Fruit fly (Drosophila melanogaster) whole organism, embryonic: ENCODE results near the gene Mbs.

ENCODE experiments used
- CG10366 ChIP-seq: fragments of 200-800 bp; sonication (Bioruptor generic); IDR thresholded peaks from 2 replicates; pipeline ENCODE4 v1.3.6; 2022; ENCODE audit warnings: missing biosample characterization, missing genetic modification characterization
- CG12155 ChIP-seq: fragments of 200-800 bp; sonication (Bioruptor generic); optimal IDR thresholded peaks from 3 replicates; lab custom pipeline; 2016; ENCODE audit warnings: missing biosample characterization, missing genetic modification characterization
- CG12299 ChIP-seq: fragments of 200-800 bp; sonication (Bioruptor generic); optimal IDR thresholded peaks from 2 replicates; lab custom pipeline; 2018; ENCODE audit warnings: missing biosample characterization, mild to moderate bottlenecking, missing genetic modification characterization
- CG1529 ChIP-seq: fragments of 200-800 bp; sonication (Bioruptor generic); optimal IDR thresholded peaks from 3 replicates; lab custom pipeline; 2018; ENCODE audit warnings: missing biosample characterization, missing genetic modification characterization
- CG15514 ChIP-seq: fragments of 200-800 bp; sonication (Bioruptor generic); optimal IDR thresholded peaks from 3 replicates; lab custom pipeline; 2017; ENCODE audit warnings: missing biosample characterization, missing genetic modification characterization, mild to moderate bottlenecking, moderate library complexity, missing genetic modification reagents
- CG17359 ChIP-seq: fragments of 200-800 bp; sonication (Bioruptor generic); optimal IDR thresholded peaks from 3 replicates; lab custom pipeline; 2018; ENCODE audit warnings: missing biosample characterization, mild to moderate bottlenecking, missing genetic modification characterization, moderate library complexity
- CG17829 ChIP-seq: fragments of 200-800 bp; optimal IDR thresholded peaks from 2 replicates; lab custom pipeline; 2019; ENCODE audit warnings: missing biosample characterization, mild to moderate bottlenecking, missing genetic modification characterization, moderate library complexity
- CG1832 ChIP-seq: fragments of 200-800 bp; sonication (Bioruptor generic); optimal IDR thresholded peaks from 2 replicates; lab custom pipeline; 2017; ENCODE audit warnings: missing biosample characterization, mild to moderate bottlenecking, missing genetic modification characterization, inconsistent platforms
- CG2129 ChIP-seq: fragments of 200-800 bp; sonication (Bioruptor generic); IDR thresholded peaks from 2 replicates; pipeline ENCODE4 v1.3.6; 2022; ENCODE audit warnings: missing biosample characterization, missing genetic modification characterization; ENCODE audit not compliant: partially characterized antibody
- CG3726 ChIP-seq: fragments of 200-800 bp; sonication (Bioruptor generic); IDR thresholded peaks from 3 replicates; pipeline ENCODE4, ENCODE4 v1.3.6; 2022; ENCODE audit warnings: missing biosample characterization, missing genetic modification characterization
- CG3995 ChIP-seq: fragments of 200-800 bp; sonication (Bioruptor generic); optimal IDR thresholded peaks from 3 replicates; lab custom pipeline; 2016; ENCODE audit warnings: missing biosample characterization, missing genetic modification characterization
- CG7271 ChIP-seq: fragments of 200-800 bp; sonication (Bioruptor generic); optimal IDR thresholded peaks from 2 replicates; lab custom pipeline; 2018; ENCODE audit warnings: missing biosample characterization, mild to moderate bottlenecking, missing genetic modification characterization, moderate library complexity
- CG7963 ChIP-seq: fragments of 200-800 bp; sonication (Bioruptor generic); IDR thresholded peaks from 3 replicates; pipeline ENCODE4 v1.3.6; 2022; ENCODE audit warnings: missing biosample characterization, missing genetic modification characterization; ENCODE audit not compliant: partially characterized antibody
- CG8089 ChIP-seq: fragments of 200-800 bp; sonication (Bioruptor generic); optimal IDR thresholded peaks from 3 replicates; lab custom pipeline; 2016; ENCODE audit warnings: missing biosample characterization, missing genetic modification characterization
- Dref ChIP-seq: fragments of 200-800 bp; sonication (Bioruptor generic); IDR thresholded peaks from 2 replicates; pipeline ENCODE4 v1.3.6; 2022; ENCODE audit warnings: missing biosample characterization, missing genetic modification characterization
- E2f2 ChIP-seq: fragments of 200-800 bp; sonication (Bioruptor generic); IDR thresholded peaks from 2 replicates; pipeline ENCODE4 v1.3.6; 2022; ENCODE audit warnings: missing biosample characterization, missing genetic modification characterization
- Fer1 ChIP-seq: fragments of 200-800 bp; sonication (Bioruptor generic); optimal IDR thresholded peaks from 2 replicates; lab custom pipeline; 2017; ENCODE audit warnings: missing biosample characterization, mild to moderate bottlenecking, missing genetic modification characterization
- H15 ChIP-seq: fragments of 200-800 bp; sonication (Bioruptor generic); IDR thresholded peaks from 3 replicates; pipeline ENCODE4 v1.3.6; 2022; ENCODE audit warnings: missing biosample characterization, missing genetic modification characterization
- H2.0 ChIP-seq: fragments of 200-800 bp; sonication (Bioruptor generic); IDR thresholded peaks from 2 replicates; pipeline ENCODE4 v1.3.6; 2022; ENCODE audit warnings: missing biosample characterization, missing genetic modification characterization
- HLHmδ ChIP-seq: fragments of 200-800 bp; sonication (Bioruptor generic); optimal IDR thresholded peaks from 2 replicates; lab custom pipeline; 2018; ENCODE audit warnings: missing biosample characterization, mild to moderate bottlenecking, missing genetic modification characterization, moderate library complexity
- MBD-R2 ChIP-seq: fragments of 200-800 bp; sonication (Bioruptor generic); IDR thresholded peaks from 2 replicates; pipeline ENCODE4 v1.3.6; 2022; ENCODE audit warnings: missing biosample characterization, missing genetic modification characterization
- MESR4 ChIP-seq: fragments of 200-800 bp; sonication (Bioruptor generic); optimal IDR thresholded peaks from 2 replicates; lab custom pipeline; 2018; ENCODE audit warnings: missing biosample characterization, mild to moderate bottlenecking, missing genetic modification characterization, moderate library complexity
- Med ChIP-seq: fragments of 200-800 bp; sonication (Bioruptor generic); peaks from one replicate; lab custom pipeline; 2016; ENCODE audit warnings: missing biosample characterization, missing genetic modification characterization, mild to moderate bottlenecking, inconsistent platforms, moderate library complexity
- Meics ChIP-seq: fragments of 200-800 bp; sonication (Bioruptor generic); optimal IDR thresholded peaks from 2 replicates; lab custom pipeline; 2017; ENCODE audit warnings: missing biosample characterization, mild to moderate bottlenecking, missing genetic modification characterization
- Myb ChIP-seq: fragments of 200-800 bp; sonication (Bioruptor generic); optimal IDR thresholded peaks from 2 replicates; lab custom pipeline; 2016; ENCODE audit warnings: missing biosample characterization, missing genetic modification characterization
- Neu2 ChIP-seq: fragments of 200-800 bp; sonication (Bioruptor generic); optimal IDR thresholded peaks from 3 replicates; lab custom pipeline; 2016; ENCODE audit warnings: missing biosample characterization, missing genetic modification characterization, borderline replicate concordance
- Poxn ChIP-seq: fragments of 200-800 bp; sonication (Bioruptor generic); IDR thresholded peaks from 2 replicates; pipeline ENCODE4 v1.3.6; 2022; ENCODE audit warnings: missing biosample characterization, missing genetic modification characterization
- Rfx ChIP-seq: fragments of 200-800 bp; sonication (Bioruptor generic); IDR thresholded peaks from 2 replicates; pipeline ENCODE4 v1.3.6; 2022; ENCODE audit warnings: missing biosample characterization, missing genetic modification characterization
- Stat92E ChIP-seq, 3 experiments: fragments of >200 bp in 2 of 3; fragments of 200-800 bp in 1 of 3; sonication (Bioruptor generic) in 1 of 3; optimal IDR thresholded peaks; 2 replicates each; lab custom pipeline; 2017 to 2019; ENCODE audit warnings: missing biosample characterization in 3 of 3, missing genetic modification characterization in 3 of 3, mild to moderate bottlenecking in 1 of 3, moderate library complexity in 1 of 3
- YL-1 ChIP-seq: fragments of 200-800 bp; sonication (Bioruptor generic); optimal IDR thresholded peaks from 3 replicates; lab custom pipeline; 2017; ENCODE audit warnings: missing biosample characterization, mild to moderate bottlenecking, missing genetic modification characterization
- ac ChIP-seq: fragments of 200-800 bp; sonication (Bioruptor generic); optimal IDR thresholded peaks from 3 replicates; lab custom pipeline; 2017; ENCODE audit warnings: missing biosample characterization, mild to moderate bottlenecking, missing genetic modification characterization
- amos ChIP-seq: fragments of 200-800 bp; sonication (Bioruptor generic); IDR thresholded peaks from 2 replicates; pipeline ENCODE4 v1.3.6; 2022; ENCODE audit warnings: missing biosample characterization, missing genetic modification characterization; ENCODE audit not compliant: partially characterized antibody
- ara ChIP-seq: fragments of 200-800 bp; sonication (Bioruptor generic); IDR thresholded peaks from 2 replicates; pipeline ENCODE4 v1.3.6; 2022; ENCODE audit warnings: missing biosample characterization, missing genetic modification characterization
- bcd ChIP-seq: fragments of 200-800 bp; sonication (Bioruptor generic); optimal IDR thresholded peaks from 2 replicates; lab custom pipeline; 2017; ENCODE audit warnings: missing biosample characterization, mild to moderate bottlenecking, missing genetic modification characterization
- cg ChIP-seq: fragments of 200-800 bp; sonication (Bioruptor generic); optimal IDR thresholded peaks from 3 replicates; lab custom pipeline; 2019; ENCODE audit warnings: missing biosample characterization, mild to moderate bottlenecking, missing genetic modification characterization, moderate library complexity
- en ChIP-seq: fragments of 200-800 bp; sonication (Bioruptor generic); optimal IDR thresholded peaks from 2 replicates; lab custom pipeline; 2016; ENCODE audit warnings: missing biosample characterization, missing genetic modification characterization
- gcm2 ChIP-seq: fragments of 200-800 bp; sonication (Bioruptor generic); optimal IDR thresholded peaks from 2 replicates; lab custom pipeline; 2016; ENCODE audit warnings: missing biosample characterization, missing genetic modification characterization
- gem ChIP-seq: fragments of 200-800 bp; sonication (Bioruptor generic); optimal IDR thresholded peaks from 2 replicates; lab custom pipeline; 2019; ENCODE audit warnings: missing biosample characterization, mild to moderate bottlenecking, missing genetic modification characterization, moderate library complexity
- gro ChIP-seq: fragments of 200-800 bp; sonication (Bioruptor generic); optimal IDR thresholded peaks from 2 replicates; lab custom pipeline; 2016; ENCODE audit warnings: missing biosample characterization, missing genetic modification characterization
- gsb ChIP-seq: fragments of 200-800 bp; sonication (Bioruptor generic); IDR thresholded peaks from 2 replicates; pipeline ENCODE4 v1.3.6; 2022; ENCODE audit warnings: missing biosample characterization, missing genetic modification characterization
- lab ChIP-seq: fragments of 200-800 bp; sonication (Bioruptor generic); optimal IDR thresholded peaks from 3 replicates; lab custom pipeline; 2017; ENCODE audit warnings: missing biosample characterization, missing genetic modification characterization, mild to moderate bottlenecking, moderate library complexity, missing genetic modification reagents
- nau ChIP-seq: fragments of 200-800 bp; sonication (Bioruptor generic); optimal IDR thresholded peaks from 3 replicates; lab custom pipeline; 2017; ENCODE audit warnings: missing biosample characterization, mild to moderate bottlenecking, missing genetic modification characterization, missing genetic modification reagents
- nerfin-2 ChIP-seq: fragments of 200-800 bp; sonication (Bioruptor generic); IDR thresholded peaks from 2 replicates; pipeline ENCODE4 v1.3.6; 2022; ENCODE audit warnings: missing biosample characterization, missing genetic modification characterization; ENCODE audit not compliant: partially characterized antibody
- phol ChIP-seq: fragments of 200-800 bp; sonication (Bioruptor generic); optimal IDR thresholded peaks from 3 replicates; lab custom pipeline; 2018; ENCODE audit warnings: missing biosample characterization, mild to moderate bottlenecking, missing genetic modification characterization, moderate library complexity
- shn ChIP-seq: fragments of 200-800 bp; sonication (Bioruptor generic); optimal IDR thresholded peaks from 3 replicates; lab custom pipeline; 2016; ENCODE audit warnings: missing biosample characterization, missing genetic modification characterization
- ssp ChIP-seq: fragments of 200-800 bp; sonication (Bioruptor generic); IDR thresholded peaks from 2 replicates; pipeline ENCODE4 v1.3.6; 2022; ENCODE audit warnings: missing biosample characterization, missing genetic modification characterization

The Mbs gene

dm6 chr3L:16112069-16112820 is 60.5 kb downstream of the Mbs start, which contains the start of gene Zn72D (continued):
- TF ChIP-seq Stat92E (GFP tag; optimal IDR thresholded peaks at IDR 0.05; lab: Kevin White, UChicago) (peak in 1 of 3 experiments; percentile 11), shn (GFP tag; lab: Kevin White, UChicago) (no peak), Dref (GFP tag; lab: Robert Waterston, UW) (peak; percentile 49), Myb (GFP tag; lab: Kevin White, UChicago) (peak; percentile 77), MBD-R2 (peak; percentile 84), MESR4 (peak; percentile 95), CG7271 (peak; percentile 22), Fer1 (peak; percentile 15), YL-1 (GFP tag; lab: Kevin White, UChicago) (peak; percentile 75), nerfin-2 (GFP tag; lab: Robert Waterston, UW) (no peak), CG10366 (no peak), bcd (no peak), CG15514 (peak; percentile 21), Med (GFP tag; lab: Kevin White, UChicago) (peak; percentile 35)

- peak; percentile 51 for TF ChIP-seq gcm2
- no peak for TF ChIP-seq phol
- peak; percentile 8 for TF ChIP-seq Myb (GFP tag; lab: Kevin White, UChicago)
- peak; percentile 31 for TF ChIP-seq CG1529 (GFP tag; lab: Kevin White, UChicago)
- TF ChIP-seq CG3995: peak; percentile 95
- TF ChIP-seq ara (GFP tag; lab: Robert Waterston, UW): no peak
- TF ChIP-seq CG17829: no peak
- no peak for TF ChIP-seq Med (GFP tag; lab: Kevin White, UChicago)
- TF ChIP-seq Neu2 (GFP tag; lab: Kevin White, UChicago): peak; percentile 47
- TF ChIP-seq CG12299 (tag; lab: Kevin White, UChicago): peak; percentile 86
- TF ChIP-seq CG7963 (GFP tag; lab: Robert Waterston, UW): no peak
- no peak for TF ChIP-seq CG17359 (tag; lab: Kevin White, UChicago)
- TF ChIP-seq gro (GFP tag; lab: Kevin White, UChicago): no peak
- peak; percentile 48 for TF ChIP-seq Dref (GFP tag; lab: Robert Waterston, UW)
- no peak for TF ChIP-seq gsb (GFP tag; lab: Robert Waterston, UW)
- TF ChIP-seq CG3726 (GFP tag; lab: Robert Waterston, UW): no peak
- TF ChIP-seq cg (GFP tag; lab: Kevin White, UChicago): peak; percentile 91
- no peak for TF ChIP-seq CG8089
- TF ChIP-seq H15: no peak
- TF ChIP-seq en (GFP tag; lab: Kevin White, UChicago): no peak
- TF ChIP-seq gem: no peak
- TF ChIP-seq H2.0 (GFP tag; lab: Robert Waterston, UW): no peak
- TF ChIP-seq HLHmδ (GFP tag; lab: Kevin White, UChicago): peak; percentile 16
- no peak for TF ChIP-seq Poxn (GFP tag; lab: Robert Waterston, UW)
- TF ChIP-seq CG2129 (GFP tag; lab: Robert Waterston, UW): no peak
- TF ChIP-seq CG12155 (GFP tag; lab: Kevin White, UChicago): no peak
- peak; percentile 92 for TF ChIP-seq MESR4
- TF ChIP-seq Meics (GFP tag; lab: Kevin White, UChicago): no peak
- no peak for TF ChIP-seq CG1832 (GFP tag; lab: Kevin White, UChicago)
- TF ChIP-seq lab (GFP tag; lab: Kevin White, UChicago): no peak
- TF ChIP-seq E2f2 (GFP tag; lab: Robert Waterston, UW): peak; percentile 28
- TF ChIP-seq amos (GFP tag; lab: Robert Waterston, UW): peak; percentile 36; the same call in 1 of the 2 replicates
- TF ChIP-seq nau: no peak
- no peak for TF ChIP-seq Rfx (GFP tag; lab: Robert Waterston, UW)
- peak; percentile 46 for TF ChIP-seq ac
- TF ChIP-seq ssp (GFP tag; lab: Robert Waterston, UW): peak; percentile 57; the same call in 1 of the 2 replicates
Observed at dm6 chr3L:16113003-16113606, 61.3 kb downstream of the Mbs start, which contains the start of gene Taf4. TSS of gene Taf4 (plus strand) at chr3L:16113212.
